Fruit fly (Drosophila melanogaster) whole organism, embryonic: ENCODE data around the gene CG45218.

Experiments
- CG10267 ChIP-seq: fragments of 200-800 bp; sonication (Bioruptor generic); optimal IDR thresholded peaks from 2 replicates; lab custom pipeline; 2018; ENCODE audit warnings: missing biosample characterization, mild to moderate bottlenecking, missing genetic modification characterization, moderate library complexity
- CG11695 ChIP-seq: fragments of 200-800 bp; sonication (Bioruptor generic); IDR thresholded peaks from 3 replicates; pipeline ENCODE4 v1.3.6; 2022; ENCODE audit warnings: missing biosample characterization, missing genetic modification characterization
- CG12299 ChIP-seq: fragments of 200-800 bp; sonication (Bioruptor generic); optimal IDR thresholded peaks from 2 replicates; lab custom pipeline; 2018; ENCODE audit warnings: missing biosample characterization, mild to moderate bottlenecking, missing genetic modification characterization
- CG12659 ChIP-seq: fragments of 200-800 bp; sonication (Bioruptor generic); optimal IDR thresholded peaks from 3 replicates; lab custom pipeline; 2017; ENCODE audit warnings: mild to moderate bottlenecking, missing biosample characterization, missing genetic modification reagents, missing genetic modification characterization
- CG13287 ChIP-seq: fragments of 200-800 bp; sonication (Bioruptor generic); IDR thresholded peaks from 2 replicates; pipeline ENCODE4 v1.3.6; 2022; ENCODE audit warnings: missing biosample characterization, missing genetic modification characterization; ENCODE audit not compliant: partially characterized antibody
- CG15514 ChIP-seq: fragments of 200-800 bp; sonication (Bioruptor generic); optimal IDR thresholded peaks from 3 replicates; lab custom pipeline; 2017; ENCODE audit warnings: missing biosample characterization, missing genetic modification characterization, mild to moderate bottlenecking, moderate library complexity, missing genetic modification reagents
- CG17328 ChIP-seq: fragments of 200-800 bp; sonication (Bioruptor generic); IDR thresholded peaks from 2 replicates; pipeline ENCODE4 v1.3.6; 2022; ENCODE audit warnings: missing biosample characterization, missing genetic modification characterization
- CG2120 ChIP-seq: fragments of 200-800 bp; sonication (Bioruptor generic); optimal IDR thresholded peaks from 3 replicates; lab custom pipeline; 2016; ENCODE audit warnings: missing biosample characterization, missing genetic modification characterization
- CG2712 ChIP-seq: fragments of 200-800 bp; optimal IDR thresholded peaks from 3 replicates; lab custom pipeline; 2019; ENCODE audit warnings: missing biosample characterization, mild to moderate bottlenecking, missing genetic modification characterization, moderate library complexity
- CG32532 ChIP-seq: fragments of 200-800 bp; sonication (Bioruptor generic); IDR thresholded peaks from 2 replicates; pipeline ENCODE4 v1.3.6; 2022; ENCODE audit warnings: missing biosample characterization, missing genetic modification characterization
- CG32772 ChIP-seq: fragments of 200-800 bp; sonication (Bioruptor generic); IDR thresholded peaks from 2 replicates; pipeline ENCODE4 v1.3.6; 2022; ENCODE audit warnings: missing biosample characterization, missing genetic modification characterization
- CG34376 ChIP-seq: fragments of 200-800 bp; sonication (Bioruptor generic); optimal IDR thresholded peaks from 2 replicates; lab custom pipeline; 2018; ENCODE audit warnings: missing biosample characterization, mild to moderate bottlenecking, missing genetic modification characterization
- CG3838 ChIP-seq: fragments of 200-800 bp; sonication (Bioruptor generic); optimal IDR thresholded peaks from 3 replicates; lab custom pipeline; 2016; ENCODE audit warnings: missing biosample characterization, missing genetic modification characterization
- CG3995 ChIP-seq: fragments of 200-800 bp; sonication (Bioruptor generic); optimal IDR thresholded peaks from 3 replicates; lab custom pipeline; 2016; ENCODE audit warnings: missing biosample characterization, missing genetic modification characterization
- CG9797 ChIP-seq: fragments of 200-800 bp; sonication (Bioruptor generic); optimal IDR thresholded peaks from 3 replicates; lab custom pipeline; 2018; ENCODE audit warnings: missing biosample characterization, mild to moderate bottlenecking, missing genetic modification characterization
- Dp ChIP-seq: fragments of 200-800 bp; sonication (Bioruptor generic); optimal IDR thresholded peaks from 2 replicates; lab custom pipeline; 2018; ENCODE audit warnings: missing biosample characterization, mild to moderate bottlenecking, missing genetic modification characterization, moderate library complexity
- Fer1 ChIP-seq: fragments of 200-800 bp; sonication (Bioruptor generic); optimal IDR thresholded peaks from 2 replicates; lab custom pipeline; 2017; ENCODE audit warnings: missing biosample characterization, mild to moderate bottlenecking, missing genetic modification characterization
- Jarid2 ChIP-seq: fragments of 200-800 bp; sonication (Bioruptor generic); optimal IDR thresholded peaks from 3 replicates; lab custom pipeline; 2017; ENCODE audit warnings: mild to moderate bottlenecking, missing biosample characterization, missing genetic modification reagents, missing genetic modification characterization
- MBD-R2 ChIP-seq: fragments of 200-800 bp; sonication (Bioruptor generic); IDR thresholded peaks from 2 replicates; pipeline ENCODE4 v1.3.6; 2022; ENCODE audit warnings: missing biosample characterization, missing genetic modification characterization
- Med ChIP-seq: fragments of 200-800 bp; sonication (Bioruptor generic); peaks from one replicate; lab custom pipeline; 2016; ENCODE audit warnings: missing biosample characterization, missing genetic modification characterization, mild to moderate bottlenecking, inconsistent platforms, moderate library complexity
- Myb ChIP-seq: fragments of 200-800 bp; sonication (Bioruptor generic); optimal IDR thresholded peaks from 2 replicates; lab custom pipeline; 2016; ENCODE audit warnings: missing biosample characterization, missing genetic modification characterization
- NC2α ChIP-seq: fragments of 200-800 bp; sonication (Bioruptor generic); optimal IDR thresholded peaks from 2 replicates; lab custom pipeline; 2016; ENCODE audit warnings: missing biosample characterization, missing genetic modification characterization
- Nf-YB ChIP-seq: fragments of 200-800 bp; sonication (Bioruptor generic); optimal IDR thresholded peaks from 3 replicates; lab custom pipeline; 2019; ENCODE audit warnings: missing biosample characterization, mild to moderate bottlenecking, missing genetic modification characterization, moderate library complexity
- NfI ChIP-seq: fragments of 200-800 bp; sonication (Bioruptor generic); optimal IDR thresholded peaks from 3 replicates; lab custom pipeline; 2018; ENCODE audit warnings: missing biosample characterization, mild to moderate bottlenecking, missing genetic modification characterization, moderate library complexity
- Sry-β ChIP-seq: fragments of 200-800 bp; sonication (Bioruptor generic); optimal IDR thresholded peaks from 2 replicates; lab custom pipeline; 2018; ENCODE audit warnings: missing biosample characterization, mild to moderate bottlenecking, missing genetic modification characterization, moderate library complexity
- Sry-δ ChIP-seq: fragments of 200-800 bp; sonication (Bioruptor generic); optimal IDR thresholded peaks from 2 replicates; lab custom pipeline; 2016; ENCODE audit warnings: missing biosample characterization, missing genetic modification characterization
- Ssrp ChIP-seq: fragments of 200-800 bp; sonication (Bioruptor generic); optimal IDR thresholded peaks from 2 replicates; lab custom pipeline; 2018; ENCODE audit warnings: missing biosample characterization, mild to moderate bottlenecking, missing genetic modification characterization, moderate library complexity
- Stat92E ChIP-seq, 3 experiments: fragments of >200 bp in 2 of 3; fragments of 200-800 bp in 1 of 3; sonication (Bioruptor generic) in 1 of 3; optimal IDR thresholded peaks; 2 replicates each; lab custom pipeline; 2017 to 2019; ENCODE audit warnings: missing biosample characterization in 3 of 3, missing genetic modification characterization in 3 of 3, mild to moderate bottlenecking in 1 of 3, moderate library complexity in 1 of 3
- Tbp ChIP-seq: fragments of >200 bp; optimal IDR thresholded peaks from 2 replicates; lab custom pipeline; 2018; ENCODE audit warnings: missing biosample characterization, missing genetic modification characterization
- Xbp1 ChIP-seq: fragments of 200-800 bp; sonication (Bioruptor generic); optimal IDR thresholded peaks from 3 replicates; lab custom pipeline; 2016; ENCODE audit warnings: missing biosample characterization, mild to moderate bottlenecking, missing genetic modification characterization
- Xrp1 ChIP-seq: fragments of 200-800 bp; sonication (Bioruptor generic); IDR thresholded peaks from 2 replicates; pipeline ENCODE4 v1.3.6; 2022; ENCODE audit warnings: missing biosample characterization, missing genetic modification characterization
- amos ChIP-seq: fragments of 200-800 bp; sonication (Bioruptor generic); IDR thresholded peaks from 2 replicates; pipeline ENCODE4 v1.3.6; 2022; ENCODE audit warnings: missing biosample characterization, missing genetic modification characterization; ENCODE audit not compliant: partially characterized antibody
- cato ChIP-seq: fragments of 200-800 bp; sonication (Bioruptor generic); optimal IDR thresholded peaks from 2 replicates; lab custom pipeline; 2016; ENCODE audit warnings: missing biosample characterization, missing genetic modification characterization, borderline replicate concordance
- crp ChIP-seq, 2 experiments: fragments of 200-800 bp; sonication (Bioruptor generic); optimal IDR thresholded peaks; 2 replicates in 1 of 2; 3 replicates in 1 of 2; lab custom pipeline; 2017; ENCODE audit warnings: missing biosample characterization in 2 of 2, missing genetic modification characterization in 2 of 2, mild to moderate bottlenecking in 1 of 2, moderate library complexity in 1 of 2
- gfzf ChIP-seq: fragments of 200-800 bp; sonication (Bioruptor generic); optimal IDR thresholded peaks from 2 replicates; lab custom pipeline; 2016; ENCODE audit warnings: missing biosample characterization, mild to moderate bottlenecking, missing genetic modification characterization, moderate library complexity
- inv ChIP-seq: fragments of 200-800 bp; sonication (Bioruptor generic); IDR thresholded peaks from 2 replicates; pipeline ENCODE4 v1.3.6; 2022; ENCODE audit warnings: missing biosample characterization, missing genetic modification characterization; ENCODE audit not compliant: partially characterized antibody
- jigr1 ChIP-seq: fragments of 200-800 bp; sonication (Bioruptor generic); IDR thresholded peaks from 3 replicates; pipeline ENCODE4 v1.3.6; 2022; ENCODE audit warnings: missing biosample characterization, missing genetic modification characterization
- nau ChIP-seq: fragments of 200-800 bp; sonication (Bioruptor generic); optimal IDR thresholded peaks from 3 replicates; lab custom pipeline; 2017; ENCODE audit warnings: missing biosample characterization, mild to moderate bottlenecking, missing genetic modification characterization, missing genetic modification reagents
- pb ChIP-seq: fragments of 200-800 bp; sonication (Bioruptor generic); optimal IDR thresholded peaks from 3 replicates; lab custom pipeline; 2016; ENCODE audit warnings: missing biosample characterization, missing genetic modification characterization
- pzg ChIP-seq: fragments of 200-800 bp; sonication (Bioruptor generic); optimal IDR thresholded peaks from 3 replicates; lab custom pipeline; 2018; ENCODE audit warnings: missing biosample characterization, mild to moderate bottlenecking, missing genetic modification characterization, moderate library complexity
- row ChIP-seq: fragments of 200-800 bp; sonication (Bioruptor generic); IDR thresholded peaks from 3 replicates; pipeline ENCODE4 v1.3.6; 2022; ENCODE audit warnings: missing biosample characterization, missing genetic modification characterization
- sens ChIP-seq: fragments of 200-800 bp; sonication (Bioruptor generic); peaks from one replicate; lab custom pipeline; 2016; ENCODE audit warnings: missing biosample characterization, missing genetic modification characterization
- ssp ChIP-seq: fragments of 200-800 bp; sonication (Bioruptor generic); IDR thresholded peaks from 2 replicates; pipeline ENCODE4 v1.3.6; 2022; ENCODE audit warnings: missing biosample characterization, missing genetic modification characterization
- tll ChIP-seq, 2 experiments: fragments of 200-800 bp in 1 of 2; fragments of >200 bp in 1 of 2; sonication (Bioruptor generic) in 1 of 2; optimal IDR thresholded peaks; 2 replicates each; lab custom pipeline; 2017 to 2019; ENCODE audit warnings: missing biosample characterization in 2 of 2, missing genetic modification characterization in 2 of 2, mild to moderate bottlenecking in 1 of 2, moderate library complexity in 1 of 2
- z ChIP-seq: fragments of 200-800 bp; sonication (Bioruptor generic); IDR thresholded peaks from 3 replicates; pipeline ENCODE4 v1.3.6; 2022; ENCODE audit warnings: missing biosample characterization, missing genetic modification characterization

Gene CG45218

DNA sequence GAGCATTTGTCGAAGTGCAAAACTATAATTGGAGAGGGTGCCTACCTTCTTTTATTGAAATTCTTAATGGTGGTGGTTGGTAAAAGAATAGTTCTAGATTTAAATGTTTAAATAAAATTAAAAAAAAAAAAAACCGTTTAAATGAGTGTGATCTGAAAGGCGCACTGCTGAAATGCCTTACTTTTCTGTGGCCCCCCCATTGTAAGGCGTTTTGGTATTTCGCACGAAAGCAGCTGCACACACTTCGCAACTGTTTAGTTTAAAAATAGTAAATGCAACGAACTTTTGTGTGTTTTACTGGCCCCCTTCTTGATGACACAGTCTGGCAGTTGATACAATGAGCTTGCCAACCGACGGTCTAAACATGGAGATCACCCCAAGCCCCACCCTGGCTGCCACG, 22.2 kb downstream of the CG45218 start, which contains the start of the genes CG14864 and Zip88E (continued):
- TF ChIP-seq Ssrp (tag; lab: Kevin White, UChicago) = no peak
- TF ChIP-seq pzg = peak; percentile 69
- TF ChIP-seq CG32772 (GFP tag; lab: Robert Waterston, UW) = 0 out of 2 replicates have a peak, but pooled peaks have one; percentile 12
- peak; percentile 73 for TF ChIP-seq Dp
- peak; percentile 15 for TF ChIP-seq Med
- TF ChIP-seq cato (GFP tag; lab: Kevin White, UChicago) = no peak
- TF ChIP-seq Tbp (GFP tag; lab: Kevin White, UChicago) = no peak
- peak; percentile 19; the same call in 1 of the 3 replicates for TF ChIP-seq row (GFP tag; lab: Robert Waterston, UW)
- TF ChIP-seq CG15514 (GFP tag; lab: Kevin White, UChicago) = peak; percentile 57
- peak; percentile 33 for TF ChIP-seq sens (GFP tag; lab: Kevin White, UChicago)
- TF ChIP-seq CG12659 (GFP tag; lab: Kevin White, UChicago) = peak; percentile 17
- peak; percentile 49; the same call in 1 of the 2 replicates for TF ChIP-seq CG13287 (GFP tag; lab: Robert Waterston, UW)
- TF ChIP-seq z (GFP tag; lab: Robert Waterston, UW) = no peak
- TF ChIP-seq CG12299 (tag; lab: Kevin White, UChicago) = no peak

DNA sequence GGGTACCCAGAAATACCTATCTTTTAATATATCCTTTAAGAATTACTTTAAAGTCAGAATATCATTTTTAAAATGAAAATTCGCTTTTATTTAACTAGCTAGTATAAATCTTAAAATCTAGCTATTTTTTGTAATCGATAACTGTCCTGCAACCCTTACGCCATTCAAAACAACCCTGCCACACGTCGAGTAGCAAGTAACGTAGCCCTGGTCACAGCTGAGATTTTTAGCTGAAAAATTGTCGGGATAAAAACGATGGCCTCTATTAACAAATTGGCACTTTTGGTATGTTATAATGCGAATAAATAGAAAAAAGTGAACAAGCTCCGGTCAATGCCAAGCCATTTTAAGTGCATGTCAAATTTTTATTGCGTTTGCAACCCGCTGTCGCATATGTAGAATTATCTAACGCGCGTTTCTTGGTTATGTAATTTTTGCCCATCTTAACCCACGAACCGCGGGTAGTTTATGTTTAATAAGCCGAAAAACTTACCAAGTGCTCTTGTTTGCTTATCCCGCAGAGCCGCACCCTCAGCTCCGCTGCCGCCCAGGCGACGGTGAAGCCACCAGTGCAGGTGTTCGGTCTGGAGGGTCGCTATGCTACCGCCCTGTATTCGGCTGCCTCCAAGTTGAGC, 25.1 kb downstream of the CG45218 start, which contains the start of gene ATPsynO:
TSS of gene ATPsynO (plus strand) at position 186 of the 635 bp plus-strand sequence.
- TF ChIP-seq Nf-YB (GFP tag; lab: Kevin White, UChicago) (peak; percentile 5), CG2120 (peak; percentile 58), NfI (GFP tag; lab: Kevin White, UChicago) (peak; percentile 29), Stat92E (GFP tag; optimal IDR thresholded peaks at IDR 0.05; lab: Kevin White, UChicago) (peak in 1 of 3 experiments; percentile 6), CG17328 (GFP tag; lab: Robert Waterston, UW) (no peak), Xbp1 (peak; percentile 35), CG9797 (GFP tag; lab: Kevin White, UChicago) (peak; percentile 12), nau (no peak), tll (GFP tag; optimal IDR thresholded peaks at IDR 0.05; lab: Kevin White, UChicago) (peak in 1 of 2 experiments; percentile 13), crp (GFP tag; optimal IDR thresholded peaks at IDR 0.05; lab: Kevin White, UChicago) (peak; percentile 8 to 86), CG32532 (GFP tag; lab: Robert Waterston, UW) (0 out of 2 replicates have a peak, but pooled peaks have one; percentile 7), MBD-R2 (peak; percentile 89), CG11695 (GFP tag; lab: Robert Waterston, UW) (no peak), CG12659 (GFP tag; lab: Kevin White, UChicago) (peak; percentile 62), CG10267 (tag; lab: Kevin White, UChicago) (peak; percentile 75), Jarid2 (GFP tag; lab: Kevin White, UChicago) (no peak), Xrp1 (0 out of 2 replicates have a peak, but pooled peaks have one; percentile 14), Dp (peak; percentile 52), Med (peak; percentile 89), CG15514 (GFP tag; lab: Kevin White, UChicago) (peak; percentile 67), amos (GFP tag; lab: Robert Waterston, UW) (peak; percentile 7; the same call in 1 of the 2 replicates), CG3838 (GFP tag; lab: Kevin White, UChicago) (no peak), Sry-δ (peak; percentile 64), Fer1 (GFP tag; lab: Kevin White, UChicago) (peak; percentile 27), CG3995 (GFP tag; lab: Kevin White, UChicago) (no peak), NC2α (GFP tag; lab: Kevin White, UChicago) (no peak), CG2712 (tag; lab: Kevin White, UChicago) (peak; percentile 59), gfzf (peak; percentile 46), pb (GFP tag; lab: Kevin White, UChicago) (no peak), Myb (peak; percentile 51), jigr1 (GFP tag; lab: Robert Waterston, UW) (no peak; the same call in 2 of the 3 replicates), inv (no peak), CG34376 (GFP tag; lab: Kevin White, UChicago) (peak; percentile 2), Sry-β (peak; percentile 86), sens (GFP tag; lab: Kevin White, UChicago) (peak; percentile 98), ssp (GFP tag; lab: Robert Waterston, UW) (no peak), row (GFP tag; lab: Robert Waterston, UW) (peak; percentile 78)
